Worm (Caenorhabditis elegans) whole organism, L3 larva: ENCODE data around the gene K10B3.1.
A peak's percentile ranks its signal among the peaks of the same experiment; 100 is the strongest.

Experiments
- R02D3.7 ChIP-seq: fragments of 150-350 bp; optimal IDR thresholded peaks from 2 replicates; lab custom pipeline; 2014; ENCODE audit warnings: missing biosample characterization, missing genetic modification characterization
- ZK546.5 ChIP-seq: sonication (generic microtip); optimal IDR thresholded peaks from 2 replicates; lab custom pipeline; 2017; ENCODE audit warnings: missing biosample characterization, missing genetic modification characterization
- ceh-28 ChIP-seq: fragments of 150-350 bp; optimal IDR thresholded peaks from 2 replicates; lab custom pipeline; 2014; ENCODE audit warnings: missing biosample characterization, missing genetic modification reagents, missing genetic modification characterization
- ceh-82 ChIP-seq: fragments of 150-350 bp; optimal IDR thresholded peaks from 2 replicates; lab custom pipeline; 2014; ENCODE audit warnings: missing biosample characterization, missing genetic modification characterization
- egl-27 ChIP-seq: sonication (generic microtip); optimal IDR thresholded peaks from 4 replicates; lab custom pipeline; 2017; ENCODE audit warnings: missing biosample characterization, missing genetic modification reagents, missing genetic modification characterization
- egl-5 ChIP-seq: fragments of 150-350 bp; optimal IDR thresholded peaks from 2 replicates; lab custom pipeline; 2017; ENCODE audit warnings: missing biosample characterization, missing genetic modification reagents, missing genetic modification characterization, inconsistent platforms
- elt-1 ChIP-seq: fragments of 150-350 bp; optimal IDR thresholded peaks from 2 replicates; lab custom pipeline; 2014; ENCODE audit warnings: missing biosample characterization, missing genetic modification characterization
- elt-2 ChIP-seq: sonication (generic microtip); optimal IDR thresholded peaks from 2 replicates; lab custom pipeline; 2016; ENCODE audit warnings: missing genetic modification reagents, mild to moderate bottlenecking, missing genetic modification characterization, missing compliant biosample characterization
- elt-3 ChIP-seq, 3 experiments: fragments of 150-350 bp in 1 of 3; sonication (generic microtip) in 2 of 3; optimal IDR thresholded peaks; 2 replicates in 2 of 3; 4 replicates in 1 of 3; lab custom pipeline; 2014 to 2017; ENCODE audit warnings: missing biosample characterization in 3 of 3, missing genetic modification characterization in 3 of 3
- fkh-10 ChIP-seq: sonication (generic microtip); optimal IDR thresholded peaks from 2 replicates; lab custom pipeline; 2017; ENCODE audit warnings: missing biosample characterization, missing genetic modification reagents, missing genetic modification characterization
- fkh-2 ChIP-seq: fragments of 150-350 bp; optimal IDR thresholded peaks from 2 replicates; lab custom pipeline; 2014; ENCODE audit warnings: missing biosample characterization, missing genetic modification reagents, missing genetic modification characterization
- hmg-11 ChIP-seq: sonication (generic microtip); optimal IDR thresholded peaks from 2 replicates; lab custom pipeline; 2016; ENCODE audit warnings: missing genetic modification characterization, missing compliant biosample characterization
- jun-1 ChIP-seq: fragments of 150-350 bp; optimal IDR thresholded peaks from 2 replicates; lab custom pipeline; 2014; ENCODE audit warnings: missing biosample characterization, missing genetic modification reagents, missing genetic modification characterization
- lin-15B ChIP-seq: fragments of 150-350 bp; optimal IDR thresholded peaks from 2 replicates; lab custom pipeline; 2014; ENCODE audit warnings: missing biosample characterization, missing genetic modification characterization
- lin-39 ChIP-seq: fragments of 150-350 bp; optimal IDR thresholded peaks from 2 replicates; lab custom pipeline; 2018; ENCODE audit warnings: missing biosample characterization, missing genetic modification reagents, missing genetic modification characterization
- lsy-12 ChIP-seq: sonication (generic microtip); optimal IDR thresholded peaks from 2 replicates; lab custom pipeline; 2016; ENCODE audit warnings: mild to moderate bottlenecking, missing genetic modification characterization, missing compliant biosample characterization
- mdl-1 ChIP-seq: fragments of 150-350 bp; optimal IDR thresholded peaks from 2 replicates; lab custom pipeline; 2014; ENCODE audit warnings: missing biosample characterization, missing genetic modification characterization
- mml-1 ChIP-seq: fragments of 150-350 bp; sonication (generic microtip); optimal IDR thresholded peaks from 3 replicates; lab custom pipeline; 2014; ENCODE audit warnings: missing biosample characterization, missing genetic modification characterization
- nfya-1 ChIP-seq: sonication (generic microtip); optimal IDR thresholded peaks from 2 replicates; lab custom pipeline; 2017; ENCODE audit warnings: missing genetic modification characterization, mild to moderate bottlenecking, missing compliant biosample characterization, antibody characterized with exemption, moderate library complexity; ENCODE audit not compliant: insufficient read depth
- nhr-11 ChIP-seq: fragments of 150-350 bp; optimal IDR thresholded peaks from 2 replicates; lab custom pipeline; 2014; ENCODE audit warnings: missing biosample characterization, missing genetic modification characterization
- nhr-23 ChIP-seq: fragments of 150-350 bp; optimal IDR thresholded peaks from 2 replicates; lab custom pipeline; 2014; ENCODE audit warnings: missing biosample characterization, missing genetic modification reagents, missing genetic modification characterization
- nhr-237 ChIP-seq: fragments of 150-350 bp; optimal IDR thresholded peaks from 2 replicates; lab custom pipeline; 2014; ENCODE audit warnings: missing biosample characterization, missing genetic modification characterization
- nhr-25 ChIP-seq: sonication (generic microtip); optimal IDR thresholded peaks from 2 replicates; lab custom pipeline; 2017; ENCODE audit warnings: missing biosample characterization, missing genetic modification characterization
- nhr-43 ChIP-seq: sonication (generic microtip); optimal IDR thresholded peaks from 2 replicates; lab custom pipeline; 2016; ENCODE audit warnings: mild to moderate bottlenecking, missing genetic modification characterization, missing compliant biosample characterization; ENCODE audit not compliant: poor library complexity, severe bottlenecking
- nhr-67 ChIP-seq: fragments of 150-350 bp; optimal IDR thresholded peaks from 2 replicates; lab custom pipeline; 2014; ENCODE audit warnings: missing biosample characterization, missing genetic modification characterization
- pha-4 ChIP-seq: fragments of 150-350 bp; optimal IDR thresholded peaks from 2 replicates; lab custom pipeline; 2014; ENCODE audit warnings: missing biosample characterization, missing genetic modification reagents, missing genetic modification characterization
- pqm-1 ChIP-seq: fragments of 150-350 bp; optimal IDR thresholded peaks from 2 replicates; lab custom pipeline; 2017; ENCODE audit warnings: missing biosample characterization, missing genetic modification characterization, inconsistent platforms
- skn-1 ChIP-seq: fragments of 150-350 bp; optimal IDR thresholded peaks from 2 replicates; lab custom pipeline; 2014; ENCODE audit warnings: missing biosample characterization, missing genetic modification characterization
- unc-62 ChIP-seq: fragments of 150-350 bp; sonication (generic microtip); optimal IDR thresholded peaks from 4 replicates; lab custom pipeline; 2014; ENCODE audit warnings: missing biosample characterization, missing genetic modification reagents, missing genetic modification characterization
- zag-1 ChIP-seq: fragments of 150-350 bp; optimal IDR thresholded peaks from 2 replicates; lab custom pipeline; 2014; ENCODE audit warnings: missing biosample characterization, missing genetic modification characterization
- ztf-11 ChIP-seq: fragments of 150-350 bp; optimal IDR thresholded peaks from 2 replicates; lab custom pipeline; 2014; ENCODE audit warnings: missing biosample characterization, missing genetic modification characterization

Gene K10B3.1

DNA sequence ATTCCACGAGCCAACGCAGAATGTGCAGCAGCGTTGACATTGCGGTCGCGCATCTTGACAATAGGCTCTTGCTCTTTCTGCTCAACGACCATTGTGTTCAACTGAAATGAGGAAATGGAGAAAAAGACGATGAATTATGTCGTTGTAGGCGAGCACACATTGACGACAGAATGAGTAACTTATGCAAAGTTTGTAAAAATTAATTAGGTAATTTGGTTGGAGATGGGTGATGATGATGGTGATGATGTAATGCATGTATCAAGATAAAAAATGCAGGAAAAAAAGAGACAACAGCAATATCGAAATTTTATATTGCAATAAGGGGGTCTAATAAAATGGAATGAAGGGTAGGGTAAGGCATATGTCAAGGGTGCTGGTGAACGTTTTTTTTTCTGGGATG, 17.1 kb downstream of the K10B3.1 start, which contains the start of gene bbln-1:
bbln-1 (minus strand) TSS at position 101 of the 400 bp plus-strand sequence.
- TF ChIP-seq lsy-12 (tag; lab: Kevin White, UChicago) (no peak), fkh-2 (tag; lab: Kevin White, UChicago) (no peak), nhr-11 (tag; lab: Kevin White, UChicago) (no peak)

- TF ChIP-seq elt-3 (tag; optimal IDR thresholded peaks at IDR 0.05; lab: Kevin White, UChicago) (no peak), elt-2 (tag; lab: Kevin White, UChicago) (peak; percentile 98), pha-4 (peak; percentile 42), ztf-11 (tag; lab: Kevin White, UChicago) (no peak), lsy-12 (tag; lab: Kevin White, UChicago) (no peak), pqm-1 (tag; lab: Kevin White, UChicago) (peak; percentile 96), jun-1 (tag; lab: Kevin White, UChicago) (peak; percentile 72)
Measured at ce11 chrX:3153133-3153532, 17.8 kb downstream of the K10B3.1 start.

- TF ChIP-seq ztf-11 (tag; lab: Kevin White, UChicago): no peak
- TF ChIP-seq elt-2 (tag; lab: Kevin White, UChicago): peak; percentile 49
Measured at ce11 chrX:3154562-3154961, 19.3 kb downstream of the K10B3.1 start.

ce11 chrX:3155111-3155843, 20.0 kb downstream of the K10B3.1 start:
- no peak for TF ChIP-seq nhr-67
- no peak for TF ChIP-seq mdl-1
- TF ChIP-seq pqm-1 (tag; lab: Kevin White, UChicago): peak; percentile 23
- TF ChIP-seq jun-1 (tag; lab: Kevin White, UChicago): peak; percentile 45
- TF ChIP-seq nhr-25 (tag; lab: Kevin White, UChicago): peak; percentile 54
- TF ChIP-seq fkh-2 (tag; lab: Kevin White, UChicago): no peak
- TF ChIP-seq elt-2 (tag; lab: Kevin White, UChicago): peak; percentile 53
- TF ChIP-seq, all 47 proteins: peak for 4

DNA sequence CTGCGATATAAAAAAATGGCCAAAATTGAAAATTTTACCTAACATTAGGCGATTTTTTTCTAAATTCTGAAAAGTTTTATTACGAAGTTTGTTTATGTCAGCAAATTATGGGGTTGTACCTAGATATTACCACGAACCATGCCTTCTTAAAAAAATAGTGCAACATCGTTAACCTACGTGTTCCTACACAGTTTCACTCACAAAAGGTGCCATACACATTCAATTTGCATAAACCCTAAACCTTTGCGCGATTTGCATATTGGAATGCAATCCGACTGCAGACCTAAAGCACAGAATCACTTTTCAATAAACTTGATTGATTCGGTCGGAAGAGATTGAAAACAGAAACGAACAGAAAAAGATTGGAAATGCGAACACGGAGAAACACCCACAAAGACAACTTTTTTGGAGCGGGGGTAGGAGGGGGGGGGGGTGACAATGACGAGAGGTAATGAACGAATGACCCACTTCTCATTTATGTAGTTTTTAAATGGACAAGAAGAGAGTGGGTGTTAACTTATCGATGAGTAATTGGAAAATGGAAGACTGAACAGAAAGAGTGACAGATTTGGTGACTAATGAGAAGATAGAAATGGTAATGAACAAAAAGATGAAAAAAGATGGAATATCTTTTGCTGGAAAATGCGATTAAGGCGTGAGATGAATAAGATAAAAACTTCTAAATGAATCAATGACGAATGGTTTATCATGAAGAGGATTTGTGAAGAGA, 20.9 kb downstream of the K10B3.1 start:
- peak; percentile 28 for TF ChIP-seq nhr-25 (tag; lab: Kevin White, UChicago)
- TF ChIP-seq unc-62 (GFP tag; lab: Kevin White, UChicago): no peak
- TF ChIP-seq egl-5 (tag; lab: Kevin White, UChicago): peak; percentile 59
- peak; percentile 7 for TF ChIP-seq pqm-1 (tag; lab: Kevin White, UChicago)
- TF ChIP-seq elt-3 (tag; optimal IDR thresholded peaks at IDR 0.05; lab: Kevin White, UChicago): peak in 1 of 3 experiments; percentile 5
- no peak for TF ChIP-seq egl-27 (tag; lab: Kevin White, UChicago)
- no peak for TF ChIP-seq mml-1 (tag; lab: Kevin White, UChicago)
- peak; percentile 85 for TF ChIP-seq nhr-23 (tag; lab: Kevin White, UChicago)
- TF ChIP-seq elt-1: peak; percentile 38
- no peak for TF ChIP-seq ZK546.5 (tag; lab: Kevin White, UChicago)

DNA sequence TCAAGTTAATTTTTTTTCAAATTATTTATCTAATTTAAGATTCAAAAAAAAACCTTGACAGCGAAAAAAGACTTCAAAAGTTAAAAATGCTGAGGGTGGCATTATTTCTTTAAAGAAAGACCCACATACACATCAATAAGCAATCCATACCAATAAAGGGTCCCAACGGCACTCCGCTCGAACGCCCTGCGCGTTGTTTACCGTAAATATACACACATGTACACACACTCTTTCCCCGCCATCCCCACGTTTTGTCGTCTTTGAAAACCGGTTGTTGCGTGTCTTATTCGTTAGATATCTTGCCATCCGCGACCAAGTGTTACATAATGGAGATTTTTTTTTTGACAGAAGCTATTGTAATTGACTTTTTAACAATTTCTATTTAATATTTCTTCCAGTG, 24.3 kb downstream of the K10B3.1 start, which contains the start of gene gcc-1:
gcc-1 (plus strand) TSS at position 399 of the 400 bp plus-strand sequence.
- TF ChIP-seq lin-15B (tag; lab: Kevin White, UChicago) (peak; percentile 15), ceh-28 (tag; lab: Kevin White, UChicago) (no peak), ceh-82 (no peak), nhr-43 (tag; lab: Kevin White, UChicago) (peak; percentile 56), hmg-11 (tag; lab: Kevin White, UChicago) (peak; percentile 19), fkh-10 (GFP tag; lab: Kevin White, UChicago) (no peak), zag-1 (tag; lab: Kevin White, UChicago) (no peak), nfya-1 (tag; lab: Kevin White, UChicago) (peak; percentile 47), skn-1 (tag; lab: Kevin White, UChicago) (no peak), R02D3.7 (tag; lab: Kevin White, UChicago) (peak; percentile 90), lin-39 (tag; lab: Kevin White, UChicago) (peak; percentile 58), elt-2 (tag; lab: Kevin White, UChicago) (peak; percentile 12), ztf-11 (tag; lab: Kevin White, UChicago) (no peak), nhr-25 (tag; lab: Kevin White, UChicago) (peak; percentile 69), nhr-23 (tag; lab: Kevin White, UChicago) (peak; percentile 58), nhr-237 (tag; lab: Kevin White, UChicago) (no peak), pha-4 (peak; percentile 58)
